Fruit fly (Drosophila melanogaster) Kc167 (cell line): ENCODE measurements around the gene CG3764.

ENCODE experiments used
- Myc ChIP-seq: fragments of >200 bp; optimal IDR thresholded peaks from 2 replicates; lab custom pipeline; 2017; ENCODE audit warnings: missing external identifiers
- Sin3A ChIP-seq: fragments of >200 bp; optimal IDR thresholded peaks from 2 replicates; lab custom pipeline; 2018; ENCODE audit warnings: missing external identifiers
- h ChIP-seq: fragments of >200 bp; optimal IDR thresholded peaks from 3 replicates; lab custom pipeline; 2018; ENCODE audit warnings: missing external identifiers
- insv ChIP-seq: fragments of >200 bp; optimal IDR thresholded peaks from 3 replicates; lab custom pipeline; 2018; ENCODE audit warnings: missing external identifiers
- psq ChIP-seq: fragments of >200 bp; optimal IDR thresholded peaks from 2 replicates; lab custom pipeline; 2017; ENCODE audit warnings: missing external identifiers
- ttk ChIP-seq: sonication (Bioruptor generic); optimal IDR thresholded peaks from 2 replicates; lab custom pipeline; 2017; ENCODE audit warnings: missing external identifiers

DNA sequence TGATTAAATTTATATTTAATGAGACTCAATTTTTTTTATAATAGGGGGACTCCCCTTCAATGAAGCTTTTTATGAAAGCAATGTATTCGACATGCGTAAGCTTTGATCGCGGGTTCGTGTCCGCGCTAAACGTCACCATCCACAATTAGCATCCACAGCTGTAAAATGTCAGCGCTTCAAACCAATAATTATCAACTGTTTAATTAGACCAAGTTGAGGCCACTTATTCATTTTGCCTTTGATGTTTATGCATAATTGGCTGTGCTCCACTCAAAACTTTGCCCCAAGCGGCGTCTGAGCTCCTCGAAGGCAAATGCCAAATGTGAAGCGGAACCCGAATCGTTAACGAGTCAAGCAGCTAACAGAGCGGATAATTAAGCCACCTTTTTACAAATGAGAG, 26.8 kb downstream of the CG3764 start:
- no peak for TF ChIP-seq Myc (lab: Kevin White, UChicago)
- no peak for TF ChIP-seq ttk (lab: Kevin White, UChicago)
- TF ChIP-seq insv (lab: Kevin White, UChicago) = no peak
- TF ChIP-seq h (lab: Kevin White, UChicago) = no peak
- TF ChIP-seq psq = no peak
- TF ChIP-seq Sin3A (lab: Kevin White, UChicago) = no peak
